Worm (Caenorhabditis elegans): Measurements from ENCODE around the gene gldi-7.

DNA sequence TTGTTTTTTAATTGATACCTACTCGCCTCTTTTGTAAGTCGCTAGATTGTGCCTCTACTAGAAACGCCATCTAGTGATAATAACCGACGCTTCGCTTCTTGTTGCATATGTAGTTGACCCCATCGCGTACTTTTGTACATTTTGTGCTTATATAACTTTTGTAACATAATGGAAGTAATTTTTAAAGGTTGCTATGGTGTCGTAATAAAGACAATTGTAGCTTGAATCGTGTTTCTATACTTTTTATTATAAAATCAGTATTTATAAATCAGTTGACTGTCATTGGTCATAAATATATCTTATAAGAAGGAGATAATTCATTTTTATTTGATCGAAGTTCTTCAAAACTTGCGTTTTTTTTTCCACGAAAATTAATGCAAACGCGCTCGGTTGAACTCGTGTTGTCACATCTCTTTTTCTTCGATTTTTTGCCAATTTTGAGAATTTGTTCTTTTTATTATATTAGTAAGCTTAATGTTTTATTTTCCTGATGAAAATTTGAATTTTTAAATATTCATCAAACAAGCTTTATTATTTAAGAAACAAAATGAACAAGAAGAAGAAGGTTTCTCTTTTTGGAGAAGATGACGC, 46.6 kb upstream of the gldi-7 start, which contains the start of gene F54C9.9:
- TF ChIP-seq pes-1 (GFP tag; IDR thresholded peaks at IDR 0.05) (no peak), ama-1 (optimal IDR thresholded peaks at IDR 0.05) (no peak), tbx-37 (GFP tag; conservative IDR thresholded peaks at IDR 0.05) (no peak), scrt-1 (GFP tag; IDR thresholded peaks at IDR 0.05) (no peak), hnd-1 (tag; optimal IDR thresholded peaks at IDR 0.05) (no peak)

Measured in whole organism, early embryonic.